Fruit fly (Drosophila melanogaster) whole organism, wandering third instar larva: Measurements from ENCODE around the gene CG11504.

Experiments used
- Abd-B ChIP-seq: fragments of >200 bp; optimal IDR thresholded peaks from 2 replicates; lab custom pipeline; 2017; ENCODE audit warnings: missing biosample characterization, missing genetic modification characterization
- CrebA ChIP-seq: fragments of 200-800 bp; sonication (Bioruptor generic); optimal IDR thresholded peaks from 2 replicates; lab custom pipeline; 2016; ENCODE audit warnings: missing biosample characterization, mild to moderate bottlenecking, missing genetic modification characterization, borderline replicate concordance
- Hr78 ChIP-seq: fragments of >200 bp; optimal IDR thresholded peaks from 2 replicates; lab custom pipeline; 2017; ENCODE audit warnings: missing biosample characterization, missing genetic modification characterization
- Myc ChIP-seq: fragments of >200 bp; optimal IDR thresholded peaks from 2 replicates; lab custom pipeline; 2017
- Vsx2 ChIP-seq: fragments of 200-300, 225-300 bp; sonication (Bioruptor generic); optimal IDR thresholded peaks from 2 replicates; lab custom pipeline; 2018; ENCODE audit warnings: missing biosample characterization, missing genetic modification characterization; ENCODE audit not compliant: partially characterized antibody
- dl ChIP-seq, 2 experiments: fragments of 175-275, 200-275 bp in 1 of 2; fragments of 200-275 bp in 1 of 2; sonication (Bioruptor generic); optimal IDR thresholded peaks; lab custom pipeline; 2018; ENCODE audit warnings: mild to moderate bottlenecking in 2 of 2, missing biosample characterization in 2 of 2, missing genetic modification characterization in 2 of 2, moderate library complexity in 2 of 2; ENCODE audit not compliant: partially characterized antibody in 2 of 2, insufficient read depth in 1 of 2
- ey ChIP-seq: fragments of 200-800 bp; sonication (Bioruptor generic); optimal IDR thresholded peaks from 2 replicates; lab custom pipeline; 2016; ENCODE audit warnings: missing biosample characterization, missing genetic modification characterization
- fru ChIP-seq: fragments of 200-800 bp; sonication (Bioruptor generic); optimal IDR thresholded peaks from 3 replicates; lab custom pipeline; 2016; ENCODE audit warnings: missing biosample characterization, mild to moderate bottlenecking, missing genetic modification characterization
- lola ChIP-seq: fragments of >200 bp; optimal IDR thresholded peaks from 2 replicates; lab custom pipeline; 2017; ENCODE audit warnings: missing biosample characterization, missing genetic modification characterization
- pan ChIP-seq: fragments of >200 bp; optimal IDR thresholded peaks from 2 replicates; lab custom pipeline; 2017
- psq ChIP-seq: fragments of 200-800 bp; sonication (Bioruptor generic); optimal IDR thresholded peaks from 3 replicates; lab custom pipeline; 2017; ENCODE audit warnings: missing biosample characterization, mild to moderate bottlenecking, missing genetic modification characterization, moderate library complexity
- usp ChIP-seq: fragments of >200 bp; optimal IDR thresholded peaks from 2 replicates; lab custom pipeline; 2017; ENCODE audit warnings: missing biosample characterization, missing genetic modification characterization

dm6 chr3R:30021009-30021408, 23.3 kb downstream of the CG11504 start:
- TF ChIP-seq Vsx2 (GFP tag; lab: Kevin White, UChicago): no peak
- no peak for TF ChIP-seq pan
- no peak for TF ChIP-seq usp (GFP tag; lab: Kevin White, UChicago)
- no peak for TF ChIP-seq lola (GFP tag; lab: Kevin White, UChicago)
- no peak for TF ChIP-seq Abd-B (GFP tag; lab: Kevin White, UChicago)
- TF ChIP-seq Myc: no peak
- TF ChIP-seq fru (GFP tag; lab: Kevin White, UChicago): peak; percentile 22
- peak; percentile 14 for TF ChIP-seq psq (GFP tag; lab: Kevin White, UChicago)
- peak; percentile 20 for TF ChIP-seq ey
- no peak for TF ChIP-seq dl (GFP tag; optimal IDR thresholded peaks at IDR 0.05; lab: Kevin White, UChicago; ENCODE audit: insufficient read depth in 1 of 2, partially characterized antibody in 2 of 2)
- TF ChIP-seq CrebA (GFP tag; lab: Kevin White, UChicago): no peak
- TF ChIP-seq Hr78: no peak
